Comparison of ENCODE assay signal across 3 fruit fly cellular contexts in the genomic region with DNA sequence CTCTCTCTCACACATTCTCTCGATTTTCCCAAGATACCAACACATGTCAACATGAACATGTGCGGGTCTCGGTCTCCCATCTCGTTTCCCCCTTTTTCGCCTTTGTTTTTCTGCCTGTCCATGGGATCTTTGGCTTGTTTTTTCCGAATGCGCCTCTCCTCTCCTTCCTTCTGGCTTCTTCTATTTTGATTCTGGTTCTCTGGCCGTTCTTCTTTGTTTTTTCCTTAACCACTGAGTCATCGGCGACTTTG.
TF ChIP-seq lines count a peak whose summit lies in the region.

No protein-coding gene starts in this region.

- no peak for TF ChIP-seq CTCF in whole organism, embryonic (GFP tag; optimal IDR thresholded peaks at IDR 0.05; lab: Kevin White, UChicago)

TF ChIP-seq in whole organism, embryonic, 481 proteins besides CTCF, POLR2A, EP300 and RAD21:
- TF ChIP-seq twi (tag; optimal IDR thresholded peaks at IDR 0.05; lab: Kevin White, UChicago) (peak; percentile 90), Blimp-1 (GFP tag; optimal IDR thresholded peaks at IDR 0.05; lab: Kevin White, UChicago) (no peak), CG14441 (GFP tag; IDR thresholded peaks at IDR 0.05; lab: Robert Waterston, UW) (no peak), Rfx (GFP tag; IDR thresholded peaks at IDR 0.05; lab: Robert Waterston, UW) (no peak), CG14860 (GFP tag; IDR thresholded peaks at IDR 0.05; lab: Robert Waterston, UW; ENCODE audit: partially characterized antibody) (no peak), lab (GFP tag; optimal IDR thresholded peaks at IDR 0.05; lab: Kevin White, UChicago) (no peak), Gug (GFP tag; IDR thresholded peaks at IDR 0.05; lab: Robert Waterston, UW) (no peak), sug (tag; optimal IDR thresholded peaks at IDR 0.05; lab: Kevin White, UChicago) (no peak), CG8281 (tag; optimal IDR thresholded peaks at IDR 0.05; lab: Kevin White, UChicago) (no peak), CG12104 (GFP tag; optimal IDR thresholded peaks at IDR 0.05; lab: Kevin White, UChicago) (no peak), Trl (optimal IDR thresholded peaks at IDR 0.05; lab: Kevin White, UChicago) (peak in 1 of 2 experiments; percentile 40), Trl (GFP tag; optimal IDR thresholded peaks at IDR 0.05; lab: Kevin White, UChicago) (no peak), mld (GFP tag; IDR thresholded peaks at IDR 0.05; lab: Robert Waterston, UW; ENCODE audit: partially characterized antibody) (no peak), CG2129 (GFP tag; IDR thresholded peaks at IDR 0.05; lab: Robert Waterston, UW; ENCODE audit: partially characterized antibody) (no peak), CG12744 (GFP tag; optimal IDR thresholded peaks at IDR 0.05; lab: Kevin White, UChicago) (no peak), ase (GFP tag; IDR thresholded peaks at IDR 0.05; lab: Robert Waterston, UW) (no peak), Taf1 (GFP tag; IDR thresholded peaks at IDR 0.05; lab: Robert Waterston, UW) (no peak), NC2β (GFP tag; optimal IDR thresholded peaks at IDR 0.05; lab: Kevin White, UChicago) (no peak), CG3847 (GFP tag; IDR thresholded peaks at IDR 0.05; lab: Robert Waterston, UW) (no peak), fd3F (GFP tag; optimal IDR thresholded peaks at IDR 0.05; lab: Kevin White, UChicago) (no peak), chif (GFP tag; optimal IDR thresholded peaks at IDR 0.05; lab: Kevin White, UChicago) (no peak), GATAe (GFP tag; conservative IDR thresholded peaks at IDR 0.05; lab: Robert Waterston, UW) (no peak), gcm (GFP tag; optimal IDR thresholded peaks at IDR 0.05; lab: Kevin White, UChicago) (peak; percentile 71)

TF ChIP-seq in whole organism, prepupa, 60 proteins besides CTCF, POLR2A, EP300 and RAD21:
- TF ChIP-seq CG6163 (GFP tag; IDR thresholded peaks at IDR 0.05; lab: Robert Waterston, UW) (peak; percentile 48; the same call in 1 of the 3 replicates), Sox14 (GFP tag; optimal IDR thresholded peaks at IDR 0.05; lab: Kevin White, UChicago) (no peak), esn (GFP tag; optimal IDR thresholded peaks at IDR 0.05; lab: Kevin White, UChicago) (no peak), Lpt (GFP tag; optimal IDR thresholded peaks at IDR 0.05; lab: Kevin White, UChicago) (peak; percentile 1)

TF ChIP-seq in whole organism, pupa, 21 proteins besides CTCF, POLR2A, EP300 and RAD21:
- TF ChIP-seq EcR (GFP tag; optimal IDR thresholded peaks at IDR 0.05; lab: Kevin White, UChicago), result peak; percentile 11
- TF ChIP-seq Pif1A (GFP tag; optimal IDR thresholded peaks at IDR 0.05; lab: Kevin White, UChicago), result no peak
